Worm (Caenorhabditis elegans) whole organism, L4 larva: ENCODE measurements around the gene scrm-5.
"Not testable (repeated sequence)": the region's sequence is repeated elsewhere in the genome, so short reads cannot be mapped to it uniquely, and the experiment has no call there.

ENCODE experiments used
- F10B5.3 ChIP-seq: sonication (generic microtip); optimal IDR thresholded peaks from 2 replicates; lab custom pipeline; 2016; ENCODE audit warnings: mild to moderate bottlenecking, missing genetic modification characterization, missing compliant biosample characterization
- F49E8.2 ChIP-seq: sonication (generic microtip); optimal IDR thresholded peaks from 2 replicates; lab custom pipeline; 2016; ENCODE audit warnings: missing compliant biosample characterization, mild to moderate bottlenecking, missing genetic modification characterization, borderline replicate concordance
- T26A8.4 ChIP-seq: fragments of 200-800 bp; sonication (Bioruptor generic); IDR thresholded peaks from 2 replicates; pipeline ENCODE4 v1.3.6; 2022; ENCODE audit warnings: missing genetic modification characterization, missing compliant biosample characterization
- Y48G9A.11 ChIP-seq: fragments of 200-800 bp; sonication (Bioruptor generic); IDR thresholded peaks from 2 replicates; pipeline ENCODE4 v1.3.6; 2022; ENCODE audit warnings: missing genetic modification reagents, missing genetic modification characterization, missing compliant biosample characterization
- Y5F2A.4 ChIP-seq: fragments of 200-800 bp; sonication (Bioruptor generic); optimal IDR thresholded peaks from 2 replicates; lab custom pipeline; 2018; ENCODE audit warnings: mild to moderate bottlenecking, missing genetic modification characterization, missing compliant biosample characterization
- ceh-44 ChIP-seq: fragments of 200-800 bp; sonication (Bioruptor generic); IDR thresholded peaks from 2 replicates; pipeline ENCODE4 v1.3.6; 2022; ENCODE audit warnings: missing genetic modification reagents, missing genetic modification characterization, missing compliant biosample characterization
- ceh-62 ChIP-seq: sonication (generic microtip); optimal IDR thresholded peaks from 2 replicates; lab custom pipeline; 2017; ENCODE audit warnings: missing biosample characterization, missing genetic modification characterization
- ces-1 ChIP-seq: fragments of 150-350 bp; sonication (generic microtip); optimal IDR thresholded peaks from 4 replicates; lab custom pipeline; 2014; ENCODE audit warnings: missing biosample characterization, missing genetic modification reagents, missing genetic modification characterization
- daf-12 ChIP-seq: fragments of 150-350 bp; optimal IDR thresholded peaks from 2 replicates; lab custom pipeline; 2014; ENCODE audit warnings: missing biosample characterization, missing genetic modification reagents, missing genetic modification characterization
- daf-8 ChIP-seq: fragments of 200-800 bp; sonication (Bioruptor generic); IDR thresholded peaks from 2 replicates; pipeline ENCODE4 v1.3.6; 2022; ENCODE audit warnings: missing genetic modification characterization, missing compliant biosample characterization
- dmd-9 ChIP-seq: fragments of 200-800 bp; sonication (Bioruptor generic); IDR thresholded peaks from 2 replicates; pipeline ENCODE4 v1.3.6; 2022; ENCODE audit warnings: missing genetic modification reagents, missing genetic modification characterization, missing compliant biosample characterization
- egl-27 ChIP-seq: sonication (generic microtip); optimal IDR thresholded peaks from 3 replicates; lab custom pipeline; 2017; ENCODE audit warnings: missing biosample characterization, missing genetic modification reagents, missing genetic modification characterization
- fos-1 ChIP-seq: fragments of 150-350 bp; optimal IDR thresholded peaks from 2 replicates; lab custom pipeline; 2014; ENCODE audit warnings: missing biosample characterization, missing genetic modification characterization
- jun-1 ChIP-seq: fragments of 150-350 bp; optimal IDR thresholded peaks from 2 replicates; lab custom pipeline; 2014; ENCODE audit warnings: missing biosample characterization, missing genetic modification reagents, missing genetic modification characterization
- lim-7 ChIP-seq: fragments of 200-800 bp; sonication (Bioruptor generic); IDR thresholded peaks from 2 replicates; pipeline ENCODE4 v1.3.6; 2022; ENCODE audit warnings: missing genetic modification characterization, missing compliant biosample characterization
- lin-13 ChIP-seq: fragments of 150-350 bp; optimal IDR thresholded peaks from 2 replicates; lab custom pipeline; 2014; ENCODE audit warnings: missing biosample characterization, missing genetic modification reagents, missing genetic modification characterization
- madf-5 ChIP-seq, 2 experiments: fragments of 200-800 bp; sonication (Bioruptor generic); IDR thresholded peaks; 2 replicates each; pipeline ENCODE4 v1.3.6; 2022; ENCODE audit warnings: missing compliant biosample characterization in 2 of 2, missing genetic modification characterization in 2 of 2
- mdl-1 ChIP-seq, 2 experiments: fragments of 150-350 bp in 1 of 2; sonication (generic microtip) in 1 of 2; optimal IDR thresholded peaks; 2 replicates each; lab custom pipeline; 2014 to 2017; ENCODE audit warnings: missing biosample characterization in 2 of 2, missing genetic modification characterization in 2 of 2
- nhr-10 ChIP-seq: fragments of 150-350 bp; optimal IDR thresholded peaks from 2 replicates; lab custom pipeline; 2014; ENCODE audit warnings: missing biosample characterization, missing genetic modification characterization
- nhr-41 ChIP-seq: fragments of 200-800 bp; sonication (Bioruptor generic); IDR thresholded peaks from 2 replicates; pipeline ENCODE4 v1.3.6; 2022; ENCODE audit warnings: missing genetic modification reagents, missing genetic modification characterization, missing compliant biosample characterization
- nhr-42 ChIP-seq: fragments of 200-800 bp; sonication (Bioruptor generic); IDR thresholded peaks from 2 replicates; pipeline ENCODE4 v1.3.6; 2022; ENCODE audit warnings: missing genetic modification characterization, missing compliant biosample characterization
- nhr-48 ChIP-seq: sonication (generic microtip); optimal IDR thresholded peaks from 2 replicates; lab custom pipeline; 2016; ENCODE audit warnings: mild to moderate bottlenecking, missing genetic modification characterization, missing compliant biosample characterization
- nhr-6 ChIP-seq: fragments of 150-350 bp; optimal IDR thresholded peaks from 2 replicates; lab custom pipeline; 2014; ENCODE audit warnings: missing biosample characterization, missing genetic modification characterization
- pha-4 ChIP-seq, 2 experiments: fragments of 150-350 bp in 1 of 2; fragments of 200-800 bp in 1 of 2; sonication (Bioruptor generic) in 1 of 2; IDR thresholded peaks in 1 of 2; optimal IDR thresholded peaks in 1 of 2; 2 replicates each; pipeline versions ENCODE4 v1.3.6 to Lab custom; 2014 to 2022; ENCODE audit warnings: missing genetic modification characterization in 2 of 2, missing genetic modification reagents in 2 of 2, missing biosample characterization in 1 of 2, missing compliant biosample characterization in 1 of 2
- php-3 ChIP-seq: fragments of 200-800 bp; sonication (Bioruptor generic); IDR thresholded peaks from 2 replicates; pipeline ENCODE4 v1.3.6; 2022; ENCODE audit warnings: missing genetic modification reagents, missing genetic modification characterization, missing compliant biosample characterization
- pqm-1 ChIP-seq: sonication (generic microtip); optimal IDR thresholded peaks from 2 replicates; lab custom pipeline; 2017; ENCODE audit warnings: missing biosample characterization, missing genetic modification characterization
- sdz-12 ChIP-seq: fragments of 200-800 bp; sonication (Bioruptor generic); optimal IDR thresholded peaks from 2 replicates; lab custom pipeline; 2018; ENCODE audit warnings: mild to moderate bottlenecking, missing genetic modification characterization, missing compliant biosample characterization
- skn-1 ChIP-seq: fragments of 150-350 bp; optimal IDR thresholded peaks from 2 replicates; lab custom pipeline; 2014; ENCODE audit warnings: missing biosample characterization, missing genetic modification characterization
- spr-1 ChIP-seq: sonication (generic microtip); optimal IDR thresholded peaks from 2 replicates; lab custom pipeline; 2016; ENCODE audit warnings: mild to moderate bottlenecking, missing genetic modification characterization, missing compliant biosample characterization
- tag-97 ChIP-seq: fragments of 200-800 bp; sonication (Bioruptor generic); IDR thresholded peaks from 2 replicates; pipeline ENCODE4 v1.3.6; 2022; ENCODE audit warnings: missing genetic modification characterization, missing compliant biosample characterization
- zag-1 ChIP-seq: fragments of 150-350 bp; optimal IDR thresholded peaks from 2 replicates; lab custom pipeline; 2014; ENCODE audit warnings: missing biosample characterization, missing genetic modification characterization
- zip-11 ChIP-seq: fragments of 200-800 bp; sonication (Bioruptor generic); IDR thresholded peaks from 2 replicates; pipeline ENCODE4 v1.3.6; 2022; ENCODE audit warnings: missing genetic modification characterization, missing compliant biosample characterization
- zip-2 ChIP-seq: fragments of 150-350 bp; optimal IDR thresholded peaks from 2 replicates; lab custom pipeline; 2014; ENCODE audit warnings: missing biosample characterization, missing genetic modification characterization
- ztf-11 ChIP-seq: fragments of 150-350 bp; optimal IDR thresholded peaks from 2 replicates; lab custom pipeline; 2014; ENCODE audit warnings: missing biosample characterization, missing genetic modification characterization

Gene scrm-5

DNA sequence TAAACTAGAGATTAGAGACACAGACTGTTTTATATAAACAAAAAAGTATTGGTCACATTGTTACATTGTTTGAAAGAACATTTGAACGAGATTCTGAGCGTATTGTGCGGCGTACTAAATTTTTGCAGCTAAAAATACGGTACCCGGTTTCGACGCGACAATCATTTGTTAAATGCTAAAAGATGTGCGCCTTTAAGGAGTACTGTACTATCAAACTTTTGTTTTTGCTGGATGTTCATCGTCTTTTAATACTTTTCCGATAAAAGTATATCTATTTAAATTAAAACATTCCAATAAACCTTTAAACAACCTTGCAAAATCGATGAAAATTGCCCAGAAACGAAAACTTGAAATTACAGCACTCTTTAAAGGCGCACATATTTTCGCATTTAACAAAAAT lies 34.5 kb downstream of the scrm-5 start, which contains the start of gene K06B9.6:
Gene K06B9.6, minus strand, starts transcription at position 101 of the 400 bp plus-strand sequence.
- not testable (repeated sequence) for TF ChIP-seq nhr-42 (GFP tag; lab: Robert Waterston, UW); daf-8 (GFP tag; lab: Robert Waterston, UW); ces-1 (GFP tag; lab: Kevin White, UChicago)

DNA sequence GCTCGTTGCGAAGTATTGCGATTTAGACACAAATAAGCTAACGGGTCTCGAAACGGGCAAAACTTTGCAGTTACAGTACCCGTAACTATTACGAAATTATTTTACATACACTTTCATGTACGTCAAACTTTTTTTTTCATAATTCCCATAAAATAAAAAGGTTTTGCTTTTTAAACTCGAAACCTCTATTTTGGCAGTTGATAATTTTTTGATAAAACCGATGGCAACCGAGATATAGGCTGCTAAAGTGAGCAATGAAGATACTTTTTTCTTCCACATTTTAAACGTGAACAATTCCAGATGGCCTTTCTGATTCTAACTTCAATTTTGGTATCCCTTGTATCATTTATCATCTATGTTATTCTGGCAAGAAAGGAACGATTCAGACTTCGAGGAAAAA lies 34.9 kb downstream of the scrm-5 start, which contains the start of gene cyp-25A6:
Gene cyp-25A6, plus strand, starts transcription at position 301 of the 400 bp plus-strand sequence.
- TF ChIP-seq sdz-12 (GFP tag; lab: Kevin White, UChicago); pha-4 (GFP tag; IDR thresholded peaks at IDR 0.05; lab: Robert Waterston, UW); pha-4 (tag; optimal IDR thresholded peaks at IDR 0.05; lab: Kevin White, UChicago); nhr-48 (tag; lab: Kevin White, UChicago): not testable (repeated sequence)

DNA sequence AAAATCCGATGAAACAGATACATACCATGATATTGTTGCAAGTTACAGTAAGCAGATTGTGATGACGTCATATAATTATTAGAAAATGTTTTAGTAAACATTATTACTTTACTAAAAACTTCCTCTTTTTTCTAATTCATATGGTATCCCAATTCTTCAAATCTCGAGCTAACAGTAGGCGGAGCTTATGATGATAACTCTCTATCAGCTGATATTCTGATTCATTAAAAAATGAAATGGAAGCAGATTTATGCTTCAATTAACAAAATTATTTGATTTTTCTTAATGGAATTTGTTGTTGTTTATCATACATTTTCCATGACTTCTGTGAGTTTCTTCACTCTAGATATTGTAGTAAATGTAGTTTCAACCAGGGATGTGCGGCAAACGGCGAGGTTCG lies 42.1 kb downstream of the scrm-5 start, which contains the start of gene pax-2:
Gene pax-2, minus strand, starts transcription at position 101 of the 400 bp plus-strand sequence.
- TF ChIP-seq ceh-44 (GFP tag; lab: Robert Waterston, UW) (no peak), nhr-6 (no peak), Y48G9A.11 (GFP tag; lab: Robert Waterston, UW) (no peak), F49E8.2 (no peak), jun-1 (tag; lab: Kevin White, UChicago) (no peak), F10B5.3 (tag; lab: Kevin White, UChicago) (no peak), dmd-9 (no peak), nhr-10 (tag; lab: Kevin White, UChicago) (no peak), daf-12 (tag; lab: Kevin White, UChicago) (no peak), skn-1 (tag; lab: Kevin White, UChicago) (no peak)
- TF ChIP-seq, all 104 proteins: peak for 0

DNA sequence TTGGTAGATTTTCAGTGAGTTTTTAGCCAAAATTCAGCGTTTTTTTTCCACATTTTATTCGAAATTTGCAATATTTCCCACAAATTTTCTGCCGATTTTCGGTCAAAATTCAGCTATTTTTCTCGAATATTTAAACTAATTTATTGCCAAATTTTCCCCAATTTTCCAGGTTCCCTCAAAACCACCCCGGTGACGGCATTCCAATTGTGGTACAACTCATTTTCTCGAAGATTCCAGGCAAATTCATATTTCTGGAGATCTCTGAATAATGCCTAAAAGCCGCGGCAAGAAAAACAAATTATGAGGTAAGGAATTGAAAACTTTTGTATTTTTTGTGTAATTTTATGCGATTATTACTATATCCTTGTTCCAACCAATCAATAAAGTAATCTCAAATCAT lies 44.9 kb downstream of the scrm-5 start, which contains the start of gene osgn-1:
Gene osgn-1, plus strand, starts transcription at position 301 of the 400 bp plus-strand sequence.
- TF ChIP-seq madf-5 (GFP tag; IDR thresholded peaks at IDR 0.05; lab: Robert Waterston, UW) (no peak), T26A8.4 (no peak), ceh-62 (tag; lab: Kevin White, UChicago) (no peak), zip-11 (GFP tag; lab: Robert Waterston, UW) (no peak), mdl-1 (tag; optimal IDR thresholded peaks at IDR 0.05; lab: Kevin White, UChicago) (no peak), sdz-12 (GFP tag; lab: Kevin White, UChicago) (no peak), skn-1 (tag; lab: Kevin White, UChicago) (no peak), egl-27 (no peak), spr-1 (tag; lab: Kevin White, UChicago) (no peak), ztf-11 (tag; lab: Kevin White, UChicago) (no peak), lin-13 (GFP tag; lab: Kevin White, UChicago) (no peak), tag-97 (no peak), zip-2 (tag; lab: Kevin White, UChicago) (no peak), Y5F2A.4 (GFP tag; lab: Kevin White, UChicago) (no peak), fos-1 (tag; lab: Kevin White, UChicago) (no peak), pqm-1 (tag; lab: Kevin White, UChicago) (no peak), lim-7 (GFP tag; lab: Robert Waterston, UW) (no peak), nhr-41 (GFP tag; lab: Robert Waterston, UW) (no peak), php-3 (GFP tag; lab: Robert Waterston, UW) (no peak)
- TF ChIP-seq, all 104 proteins: peak for 0

DNA sequence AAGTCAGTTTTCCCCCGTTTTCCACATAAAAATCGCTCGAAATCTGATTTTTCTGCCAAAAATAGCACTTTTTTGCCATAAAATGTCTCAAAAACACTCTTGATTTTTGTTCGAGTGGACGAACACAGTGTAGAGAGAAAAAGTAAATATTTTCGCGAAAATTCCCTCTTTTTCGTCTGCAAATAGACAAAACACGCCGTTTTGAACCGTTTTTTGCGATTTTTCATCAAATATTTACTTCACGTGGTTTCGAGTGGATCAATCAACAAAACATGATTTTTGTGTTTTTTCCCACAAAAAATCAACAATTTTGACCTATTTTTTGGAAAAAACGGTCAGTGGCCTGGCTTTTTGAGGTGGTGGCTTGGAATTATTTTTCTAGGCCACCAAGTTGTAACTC lies 46.9 kb downstream of the scrm-5 start:
- no peak for TF ChIP-seq zag-1 (tag; lab: Kevin White, UChicago)
